Fruit fly (Drosophila melanogaster): ENCODE data around the gene Gs1.

Gs1 gene

DNA sequence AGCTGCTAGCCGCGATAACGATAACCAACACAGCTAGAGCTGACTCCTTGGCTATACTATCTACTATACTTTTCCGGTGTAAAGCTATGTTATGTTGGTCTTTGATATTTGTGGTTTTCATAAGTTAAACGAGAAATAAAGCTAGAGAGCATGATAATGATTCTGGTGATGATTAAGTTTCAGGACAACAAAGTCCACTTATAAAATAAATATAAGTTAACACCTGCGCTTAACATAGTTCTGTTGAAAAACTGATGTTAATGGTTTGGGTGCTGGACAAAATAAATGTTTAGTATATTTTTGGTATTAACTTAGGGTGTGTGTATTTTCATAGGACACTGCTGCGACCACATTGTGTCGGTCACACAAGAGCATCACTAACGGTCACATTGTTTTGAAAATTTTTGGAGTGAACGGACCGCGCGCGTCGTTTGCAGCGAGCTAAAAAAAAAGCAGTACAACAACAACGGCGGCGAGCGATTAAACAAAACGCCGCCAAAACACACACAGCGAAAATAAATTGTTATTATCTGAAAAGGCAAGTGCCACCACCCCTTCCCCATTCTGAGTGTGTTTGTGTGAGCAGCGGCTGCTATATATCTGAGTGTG is 26.9 kb downstream of the Gs1 start, which contains the start of the genes CG33635 and spen (continued):
- TF ChIP-seq phol (tag; optimal IDR thresholded peaks at IDR 0.05) (peak; percentile 21), CG6654 (GFP tag; optimal IDR thresholded peaks at IDR 0.05) (no peak), CrebB (tag; optimal IDR thresholded peaks at IDR 0.05) (peak; percentile 58), Side (GFP tag; optimal IDR thresholded peaks at IDR 0.05) (peak; percentile 30), CTCF (GFP tag; optimal IDR thresholded peaks at IDR 0.05) (no peak), H2.0 (GFP tag; IDR thresholded peaks at IDR 0.05) (no peak), rib (GFP tag; IDR thresholded peaks at IDR 0.05) (no peak), CG13123 (GFP tag; optimal IDR thresholded peaks at IDR 0.05) (no peak), unpg (GFP tag; optimal IDR thresholded peaks at IDR 0.05) (peak; percentile 28), ems (GFP tag; optimal IDR thresholded peaks at IDR 0.05) (peak; percentile 37), CG2712 (tag; optimal IDR thresholded peaks at IDR 0.05) (peak; percentile 63), Opbp (GFP tag; IDR thresholded peaks at IDR 0.05; ENCODE audit: partially characterized antibody) (no peak), trem (tag; optimal IDR thresholded peaks at IDR 0.05) (peak; percentile 82), Lhr (GFP tag; optimal IDR thresholded peaks at IDR 0.05) (peak; percentile 77), CG10565 (GFP tag; optimal IDR thresholded peaks at IDR 0.05) (no peak), crol (GFP tag; IDR thresholded peaks at IDR 0.05) (no peak), CG11560 (tag; IDR thresholded peaks at IDR 0.05) (no peak), NfI (GFP tag; optimal IDR thresholded peaks at IDR 0.05) (peak; percentile 11), org-1 (GFP tag; optimal IDR thresholded peaks at IDR 0.05) (peak; percentile 44), hb (GFP tag; IDR thresholded peaks at IDR 0.05; ENCODE audit: partially characterized antibody) (no peak), CG15479 (GFP tag; optimal IDR thresholded peaks at IDR 0.05) (no peak), D19B (GFP tag; optimal IDR thresholded peaks at IDR 0.05) (no peak), E2f1 (GFP tag; IDR thresholded peaks at IDR 0.05) (no peak), CG10654 (GFP tag; optimal IDR thresholded peaks at IDR 0.05) (no peak), crp (GFP tag; optimal IDR thresholded peaks at IDR 0.05) (peak in 1 of 2 experiments; percentile 39), CG34224 (GFP tag; IDR thresholded peaks at IDR 0.05; ENCODE audit: partially characterized antibody) (no peak), run (tag; optimal IDR thresholded peaks at IDR 0.05) (peak; percentile 66), Med (GFP tag) (peak; percentile 86), CG1602 (GFP tag; optimal IDR thresholded peaks at IDR 0.05) (no peak), tup (GFP tag; optimal IDR thresholded peaks at IDR 0.05) (no peak), NK7.1 (GFP tag; optimal IDR thresholded peaks at IDR 0.05) (no peak), CG3838 (GFP tag; optimal IDR thresholded peaks at IDR 0.05) (no peak), onecut (GFP tag; IDR thresholded peaks at IDR 0.05) (peak; percentile 61), Atf-2 (GFP tag; optimal IDR thresholded peaks at IDR 0.05) (no peak), btn (GFP tag; optimal IDR thresholded peaks at IDR 0.05) (no peak), Optix (GFP tag; IDR thresholded peaks at IDR 0.05) (no peak), gcm (GFP tag; optimal IDR thresholded peaks at IDR 0.05) (no peak), gem (tag; optimal IDR thresholded peaks at IDR 0.05) (no peak), Deaf1 (tag; optimal IDR thresholded peaks at IDR 0.05) (peak; percentile 11), Poxn (GFP tag; IDR thresholded peaks at IDR 0.05) (no peak), CG14965 (GFP tag; optimal IDR thresholded peaks at IDR 0.05; ENCODE audit: borderline replicate concordance) (no peak), B-H2 (GFP tag; optimal IDR thresholded peaks at IDR 0.05) (peak; percentile 56), CG6689 (GFP tag; IDR thresholded peaks at IDR 0.05) (no peak), CG10979 (tag; optimal IDR thresholded peaks at IDR 0.05) (peak; percentile 26), CG6854 (GFP tag; optimal IDR thresholded peaks at IDR 0.05) (peak; percentile 57), CG3163 (GFP tag; optimal IDR thresholded peaks at IDR 0.05) (peak; percentile 39), fd102C (GFP tag; optimal IDR thresholded peaks at IDR 0.05) (no peak), CG2120 (GFP tag; optimal IDR thresholded peaks at IDR 0.05) (peak; percentile 34), CG15269 (tag; optimal IDR thresholded peaks at IDR 0.05) (peak; percentile 30), Usf (GFP tag; optimal IDR thresholded peaks at IDR 0.05) (no peak), ranshi (GFP tag; IDR thresholded peaks at IDR 0.05) (no peak)

Measured in whole organism, embryonic.